Fruit fly (Drosophila melanogaster) whole organism, embryonic: ENCODE results near the gene CG2129.

ENCODE experiments used
- BtbVII ChIP-seq: fragments of 200-800 bp; sonication (Bioruptor generic); optimal IDR thresholded peaks from 3 replicates; lab custom pipeline; 2017; ENCODE audit warnings: missing biosample characterization, mild to moderate bottlenecking, missing genetic modification characterization
- CG10267 ChIP-seq: fragments of 200-800 bp; sonication (Bioruptor generic); optimal IDR thresholded peaks from 2 replicates; lab custom pipeline; 2018; ENCODE audit warnings: missing biosample characterization, mild to moderate bottlenecking, missing genetic modification characterization, moderate library complexity
- CG11247 ChIP-seq: fragments of 200-800 bp; sonication (Bioruptor generic); IDR thresholded peaks from 2 replicates; pipeline ENCODE4 v1.3.6; 2022; ENCODE audit warnings: missing biosample characterization, missing genetic modification characterization
- CG11398 ChIP-seq: fragments of 200-800 bp; sonication (Bioruptor generic); optimal IDR thresholded peaks from 2 replicates; lab custom pipeline; 2016; ENCODE audit warnings: missing biosample characterization, missing genetic modification characterization
- CG11695 ChIP-seq: fragments of 200-800 bp; sonication (Bioruptor generic); IDR thresholded peaks from 3 replicates; pipeline ENCODE4 v1.3.6; 2022; ENCODE audit warnings: missing biosample characterization, missing genetic modification characterization
- CG12104 ChIP-seq: fragments of 200-800 bp; sonication (Bioruptor generic); optimal IDR thresholded peaks from 3 replicates; lab custom pipeline; 2016; ENCODE audit warnings: missing biosample characterization, missing genetic modification characterization
- CG13287 ChIP-seq: fragments of 200-800 bp; sonication (Bioruptor generic); IDR thresholded peaks from 2 replicates; pipeline ENCODE4 v1.3.6; 2022; ENCODE audit warnings: missing biosample characterization, missing genetic modification characterization; ENCODE audit not compliant: partially characterized antibody
- CG14860 ChIP-seq: fragments of 200-800 bp; sonication (Bioruptor generic); IDR thresholded peaks from 3 replicates; pipeline ENCODE4 v1.3.6; 2022; ENCODE audit warnings: missing biosample characterization, missing genetic modification characterization; ENCODE audit not compliant: partially characterized antibody
- CG16863 ChIP-seq: fragments of 200-800 bp; sonication (Bioruptor generic); optimal IDR thresholded peaks from 3 replicates; lab custom pipeline; 2016; ENCODE audit warnings: missing biosample characterization, missing genetic modification characterization
- CG17186 ChIP-seq: fragments of 200-800 bp; sonication (Bioruptor generic); optimal IDR thresholded peaks from 3 replicates; lab custom pipeline; 2017; ENCODE audit warnings: missing biosample characterization, missing genetic modification reagents, missing genetic modification characterization
- CG1792 ChIP-seq: fragments of 200-800 bp; sonication (Bioruptor generic); optimal IDR thresholded peaks from 2 replicates; lab custom pipeline; 2016; ENCODE audit warnings: missing biosample characterization, missing genetic modification characterization
- CG18476 ChIP-seq: fragments of 200-800 bp; sonication (Bioruptor generic); optimal IDR thresholded peaks from 2 replicates; lab custom pipeline; 2016; ENCODE audit warnings: missing biosample characterization, mild to moderate bottlenecking, missing genetic modification characterization
- CG18764 ChIP-seq: fragments of 200-800 bp; sonication (Bioruptor generic); optimal IDR thresholded peaks from 3 replicates; lab custom pipeline; 2016; ENCODE audit warnings: missing biosample characterization, missing genetic modification characterization
- CG5180 ChIP-seq: fragments of 200-800 bp; sonication (Bioruptor generic); optimal IDR thresholded peaks from 3 replicates; lab custom pipeline; 2017; ENCODE audit warnings: missing biosample characterization, missing genetic modification characterization, mild to moderate bottlenecking, moderate library complexity, missing genetic modification reagents
- CG6683 ChIP-seq: fragments of 200-800 bp; sonication (Bioruptor generic); optimal IDR thresholded peaks from 2 replicates; lab custom pipeline; 2017; ENCODE audit warnings: missing biosample characterization, mild to moderate bottlenecking, missing genetic modification characterization, missing genetic modification reagents
- CG6689 ChIP-seq: fragments of 200-800 bp; sonication (Bioruptor generic); IDR thresholded peaks from 2 replicates; pipeline ENCODE4 v1.3.6; 2022; ENCODE audit warnings: missing biosample characterization, missing genetic modification characterization
- CG8089 ChIP-seq: fragments of 200-800 bp; sonication (Bioruptor generic); optimal IDR thresholded peaks from 3 replicates; lab custom pipeline; 2016; ENCODE audit warnings: missing biosample characterization, missing genetic modification characterization
- CG8765 ChIP-seq: fragments of 200-800 bp; sonication (Bioruptor generic); IDR thresholded peaks from 2 replicates; pipeline ENCODE4 v1.3.6; 2022; ENCODE audit warnings: missing biosample characterization, missing genetic modification characterization
- CG8924 ChIP-seq: fragments of 200-800 bp; optimal IDR thresholded peaks from 3 replicates; lab custom pipeline; 2019; ENCODE audit warnings: missing biosample characterization, mild to moderate bottlenecking, missing genetic modification characterization, moderate library complexity
- CG9609 ChIP-seq: fragments of 200-800 bp; sonication (Bioruptor generic); optimal IDR thresholded peaks from 3 replicates; lab custom pipeline; 2016; ENCODE audit warnings: missing biosample characterization, missing genetic modification characterization
- Deaf1 ChIP-seq: fragments of 200-800 bp; optimal IDR thresholded peaks from 3 replicates; lab custom pipeline; 2019; ENCODE audit warnings: missing biosample characterization, mild to moderate bottlenecking, missing genetic modification characterization, moderate library complexity
- Dip2 ChIP-seq: fragments of 200-800 bp; sonication (Bioruptor generic); IDR thresholded peaks from 2 replicates; pipeline ENCODE4 v1.3.6; 2022; ENCODE audit warnings: missing biosample characterization, missing genetic modification characterization
- Dip3 ChIP-seq: fragments of 200-800 bp; sonication (Bioruptor generic); optimal IDR thresholded peaks from 3 replicates; lab custom pipeline; 2016; ENCODE audit warnings: missing biosample characterization, missing genetic modification characterization
- ERR ChIP-seq: fragments of 200-800 bp; sonication (Bioruptor generic); optimal IDR thresholded peaks from 2 replicates; lab custom pipeline; 2016; ENCODE audit warnings: missing biosample characterization, missing genetic modification characterization
- Ets97D ChIP-seq: fragments of 200-800 bp; sonication (Bioruptor generic); optimal IDR thresholded peaks from 3 replicates; lab custom pipeline; 2016; ENCODE audit warnings: missing biosample characterization, missing genetic modification characterization
- Fer2 ChIP-seq: fragments of 200-800 bp; sonication (Bioruptor generic); optimal IDR thresholded peaks from 2 replicates; lab custom pipeline; 2018; ENCODE audit warnings: missing biosample characterization, mild to moderate bottlenecking, missing genetic modification characterization, moderate library complexity
- H15 ChIP-seq: fragments of 200-800 bp; sonication (Bioruptor generic); IDR thresholded peaks from 3 replicates; pipeline ENCODE4 v1.3.6; 2022; ENCODE audit warnings: missing biosample characterization, missing genetic modification characterization
- HLHmδ ChIP-seq: fragments of 200-800 bp; sonication (Bioruptor generic); optimal IDR thresholded peaks from 2 replicates; lab custom pipeline; 2018; ENCODE audit warnings: missing biosample characterization, mild to moderate bottlenecking, missing genetic modification characterization, moderate library complexity
- Mad ChIP-seq: fragments of 200-800 bp; sonication (Bioruptor generic); optimal IDR thresholded peaks from 2 replicates; lab custom pipeline; 2016; ENCODE audit warnings: missing biosample characterization, missing genetic modification characterization
- NfI ChIP-seq: fragments of 200-800 bp; sonication (Bioruptor generic); optimal IDR thresholded peaks from 3 replicates; lab custom pipeline; 2018; ENCODE audit warnings: missing biosample characterization, mild to moderate bottlenecking, missing genetic modification characterization, moderate library complexity
- PHDP ChIP-seq: fragments of 200-800 bp; sonication (Bioruptor generic); optimal IDR thresholded peaks from 3 replicates; lab custom pipeline; 2018; ENCODE audit warnings: missing biosample characterization, mild to moderate bottlenecking, missing genetic modification characterization, moderate library complexity
- Rfx ChIP-seq: fragments of 200-800 bp; sonication (Bioruptor generic); IDR thresholded peaks from 2 replicates; pipeline ENCODE4 v1.3.6; 2022; ENCODE audit warnings: missing biosample characterization, missing genetic modification characterization
- Stat92E ChIP-seq, 3 experiments: fragments of >200 bp in 2 of 3; fragments of 200-800 bp in 1 of 3; sonication (Bioruptor generic) in 1 of 3; optimal IDR thresholded peaks; 2 replicates each; lab custom pipeline; 2017 to 2019; ENCODE audit warnings: missing biosample characterization in 3 of 3, missing genetic modification characterization in 3 of 3, mild to moderate bottlenecking in 1 of 3, moderate library complexity in 1 of 3
- TFAM ChIP-seq: fragments of 200-800 bp; sonication (Bioruptor generic); optimal IDR thresholded peaks from 2 replicates; lab custom pipeline; 2017; ENCODE audit warnings: missing biosample characterization, missing genetic modification characterization, inconsistent platforms
- Usf ChIP-seq: fragments of 200-800 bp; sonication (Bioruptor generic); optimal IDR thresholded peaks from 2 replicates; lab custom pipeline; 2017; ENCODE audit warnings: missing genotype, missing biosample characterization, missing genetic modification characterization
- al ChIP-seq: fragments of 200-800 bp; sonication (Bioruptor generic); IDR thresholded peaks from 2 replicates; pipeline ENCODE4 v1.3.6; 2022; ENCODE audit warnings: missing biosample characterization, missing genetic modification characterization
- ash1 ChIP-seq: fragments of 200-800 bp; sonication (Bioruptor generic); optimal IDR thresholded peaks from 2 replicates; lab custom pipeline; 2018; ENCODE audit warnings: missing biosample characterization, mild to moderate bottlenecking, missing genetic modification characterization
- ewg ChIP-seq: fragments of 200-800 bp; sonication (Bioruptor generic); optimal IDR thresholded peaks from 3 replicates; lab custom pipeline; 2017; ENCODE audit warnings: mild to moderate bottlenecking, missing biosample characterization, missing genetic modification reagents, missing genetic modification characterization
- fd102C ChIP-seq: fragments of 200-800 bp; sonication (Bioruptor generic); optimal IDR thresholded peaks from 2 replicates; lab custom pipeline; 2018; ENCODE audit warnings: missing biosample characterization, mild to moderate bottlenecking, missing genetic modification characterization, moderate library complexity
- gcm ChIP-seq: fragments of 200-800 bp; sonication (Bioruptor generic); optimal IDR thresholded peaks from 2 replicates; lab custom pipeline; 2019; ENCODE audit warnings: missing biosample characterization, mild to moderate bottlenecking, missing genetic modification characterization, moderate library complexity
- klu ChIP-seq: fragments of 200-800 bp; sonication (Bioruptor generic); IDR thresholded peaks from 2 replicates; pipeline ENCODE4 v1.3.6; 2022; ENCODE audit warnings: missing biosample characterization, missing genetic modification characterization
- lbe ChIP-seq: fragments of 200-800 bp; sonication (Bioruptor generic); optimal IDR thresholded peaks from 2 replicates; lab custom pipeline; 2016; ENCODE audit warnings: missing biosample characterization, mild to moderate bottlenecking, missing genetic modification characterization
- pfk ChIP-seq: fragments of 200-800 bp; sonication (Bioruptor generic); optimal IDR thresholded peaks from 2 replicates; lab custom pipeline; 2018; ENCODE audit warnings: missing biosample characterization, mild to moderate bottlenecking, missing genetic modification characterization, moderate library complexity
- sc ChIP-seq, 3 experiments: fragments of >200 bp in 2 of 3; fragments of 200-800 bp in 1 of 3; sonication (Bioruptor generic) in 1 of 3; optimal IDR thresholded peaks; 2 replicates in 2 of 3; 3 replicates in 1 of 3; lab custom pipeline; 2017; ENCODE audit warnings: mild to moderate bottlenecking in 1 of 3, missing biosample characterization in 1 of 3, missing genetic modification characterization in 1 of 3, missing genetic modification reagents in 1 of 3
- stwl ChIP-seq: fragments of 200-800 bp; sonication (Bioruptor generic); optimal IDR thresholded peaks from 3 replicates; lab custom pipeline; 2018; ENCODE audit warnings: missing biosample characterization, mild to moderate bottlenecking, missing genetic modification characterization, moderate library complexity
- tll ChIP-seq, 2 experiments: fragments of 200-800 bp in 1 of 2; fragments of >200 bp in 1 of 2; sonication (Bioruptor generic) in 1 of 2; optimal IDR thresholded peaks; 2 replicates each; lab custom pipeline; 2017 to 2019; ENCODE audit warnings: missing biosample characterization in 2 of 2, missing genetic modification characterization in 2 of 2, mild to moderate bottlenecking in 1 of 2, moderate library complexity in 1 of 2
- wor ChIP-seq: fragments of 200-800 bp; sonication (Bioruptor generic); IDR thresholded peaks from 2 replicates; pipeline ENCODE4 v1.3.6; 2022; ENCODE audit warnings: missing biosample characterization, missing genetic modification characterization
- zfh1 ChIP-seq: fragments of 200-800 bp; sonication (Bioruptor generic); IDR thresholded peaks from 3 replicates; pipeline ENCODE4 v1.3.6; 2022; ENCODE audit warnings: missing biosample characterization, missing genetic modification characterization

Gene CG2129

dm6 chrX:8100026-8100825 lies 45.4 kb upstream of the CG2129 start (continued):
- TF ChIP-seq CG8089 (GFP tag; lab: Kevin White, UChicago) = no peak
- no peak for TF ChIP-seq Dip2 (GFP tag; lab: Robert Waterston, UW)
- TF ChIP-seq zfh1 (GFP tag; lab: Robert Waterston, UW) = peak; percentile 85
- peak; percentile 48 for TF ChIP-seq CG1792
- peak; percentile 47 for TF ChIP-seq CG16863
- TF ChIP-seq CG18764 (GFP tag; lab: Kevin White, UChicago) = peak; percentile 34
- no peak for TF ChIP-seq HLHmδ (GFP tag; lab: Kevin White, UChicago)
- TF ChIP-seq PHDP (tag; lab: Kevin White, UChicago) = peak; percentile 85
- no peak for TF ChIP-seq stwl
- no peak for TF ChIP-seq CG11398 (GFP tag; lab: Kevin White, UChicago)
- peak; percentile 17 for TF ChIP-seq Mad (GFP tag; lab: Kevin White, UChicago)
- TF ChIP-seq CG11695 (GFP tag; lab: Robert Waterston, UW) = peak; percentile 85
- TF ChIP-seq CG10267 (tag; lab: Kevin White, UChicago) = peak; percentile 74
- TF ChIP-seq fd102C (GFP tag; lab: Kevin White, UChicago) = no peak
- peak; percentile 81 for TF ChIP-seq CG11247 (GFP tag; lab: Robert Waterston, UW)
- TF ChIP-seq H15 = peak; percentile 81; the same call in 2 of the 3 replicates
- peak; percentile 76 for TF ChIP-seq wor (GFP tag; lab: Robert Waterston, UW)
- no peak for TF ChIP-seq CG14860 (GFP tag; lab: Robert Waterston, UW)
- TF ChIP-seq ERR = no peak
- no peak for TF ChIP-seq sc (optimal IDR thresholded peaks at IDR 0.05; lab: Kevin White, UChicago)
- peak; percentile 69 for TF ChIP-seq sc (GFP tag; optimal IDR thresholded peaks at IDR 0.05; lab: Kevin White, UChicago)
- TF ChIP-seq Deaf1 (tag; lab: Kevin White, UChicago) = peak; percentile 57
- TF ChIP-seq CG8765 (GFP tag; lab: Robert Waterston, UW) = no peak
- TF ChIP-seq klu (GFP tag; lab: Robert Waterston, UW) = peak; percentile 58; the same call in 1 of the 2 replicates
- peak; percentile 95 for TF ChIP-seq ewg (GFP tag; lab: Kevin White, UChicago)
- peak; percentile 40 for TF ChIP-seq CG17186 (GFP tag; lab: Kevin White, UChicago)
- peak; percentile 69 for TF ChIP-seq CG18476 (GFP tag; lab: Kevin White, UChicago)
- TF ChIP-seq CG6689 (GFP tag; lab: Robert Waterston, UW) = peak; percentile 86
- peak; percentile 87 for TF ChIP-seq Rfx
- no peak for TF ChIP-seq tll (GFP tag; optimal IDR thresholded peaks at IDR 0.05; lab: Kevin White, UChicago)
- peak; percentile 13 for TF ChIP-seq CG9609 (GFP tag; lab: Kevin White, UChicago)
- peak; percentile 73 for TF ChIP-seq al (GFP tag; lab: Robert Waterston, UW)
- TF ChIP-seq TFAM (GFP tag; lab: Kevin White, UChicago) = no peak
- peak; percentile 72 for TF ChIP-seq gcm (GFP tag; lab: Kevin White, UChicago)
- TF ChIP-seq CG12104 = peak; percentile 68
- TF ChIP-seq BtbVII (GFP tag; lab: Kevin White, UChicago) = peak; percentile 81
- TF ChIP-seq CG5180 (GFP tag; lab: Kevin White, UChicago) = peak; percentile 65
- TF ChIP-seq lbe = peak; percentile 49
- peak; percentile 85 for TF ChIP-seq CG8924
- peak; percentile 2 for TF ChIP-seq ash1 (GFP tag; lab: Kevin White, UChicago)
- no peak for TF ChIP-seq CG13287 (GFP tag; lab: Robert Waterston, UW)
- no peak for TF ChIP-seq Fer2 (tag; lab: Kevin White, UChicago)
- peak; percentile 6 for TF ChIP-seq Ets97D
- TF ChIP-seq Stat92E (GFP tag; optimal IDR thresholded peaks at IDR 0.05; lab: Kevin White, UChicago) = no peak
- peak; percentile 27 for TF ChIP-seq Usf (GFP tag; lab: Kevin White, UChicago)
- TF ChIP-seq pfk (GFP tag; lab: Kevin White, UChicago) = no peak
- TF ChIP-seq Dip3 (GFP tag; lab: Kevin White, UChicago) = peak; percentile 42
- TF ChIP-seq NfI = peak; percentile 77
- peak; percentile 74 for TF ChIP-seq CG6683
